Worm (Caenorhabditis elegans): ENCODE measurements around the gene ccep-97.

Gene ccep-97

DNA sequence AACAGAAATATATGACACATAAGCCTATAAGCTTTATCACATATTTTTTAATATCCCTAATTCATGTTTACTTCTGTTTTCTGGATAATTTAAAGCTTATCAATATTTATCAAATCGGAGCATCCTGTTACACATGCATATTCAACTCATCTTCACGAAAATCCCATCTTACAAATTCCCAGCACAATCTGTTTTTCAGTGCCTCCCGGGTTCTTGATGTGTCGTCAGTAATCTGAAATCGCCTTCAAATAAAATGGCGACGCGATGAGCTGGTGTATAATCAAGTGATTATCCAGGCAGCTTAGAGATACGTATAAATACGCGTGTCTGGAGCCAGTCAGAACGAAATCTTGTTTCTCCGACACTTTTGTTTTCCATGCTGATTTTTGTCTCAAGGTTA lies 32.0 kb upstream of the ccep-97 start:
- TF ChIP-seq F13C5.2 (tag; optimal IDR thresholded peaks at IDR 0.05) (no peak), scrt-1 (GFP tag; IDR thresholded peaks at IDR 0.05) (no peak), tbx-37 (GFP tag; conservative IDR thresholded peaks at IDR 0.05) (no peak), hmbx-1 (tag; optimal IDR thresholded peaks at IDR 0.05) (no peak), ceh-13 (GFP tag; optimal IDR thresholded peaks at IDR 0.05) (no peak), hmg-4 (GFP tag; optimal IDR thresholded peaks at IDR 0.05) (no peak), ceh-36 (tag; optimal IDR thresholded peaks at IDR 0.05) (no peak), aly-1 (tag; optimal IDR thresholded peaks at IDR 0.05) (no peak), B0310.2 (tag; optimal IDR thresholded peaks at IDR 0.05) (no peak), sea-1 (GFP tag; conservative IDR thresholded peaks at IDR 0.05) (no peak), flt-1 (GFP tag; IDR thresholded peaks at IDR 0.05) (no peak), ets-7 (tag; optimal IDR thresholded peaks at IDR 0.05) (no peak), ama-1 (optimal IDR thresholded peaks at IDR 0.05) (no peak), tbx-11 (GFP tag; IDR thresholded peaks at IDR 0.05) (no peak), tra-4 (tag; optimal IDR thresholded peaks at IDR 0.05) (no peak), hnd-1 (tag; optimal IDR thresholded peaks at IDR 0.05) (no peak), pes-1 (GFP tag; IDR thresholded peaks at IDR 0.05) (no peak)

DNA sequence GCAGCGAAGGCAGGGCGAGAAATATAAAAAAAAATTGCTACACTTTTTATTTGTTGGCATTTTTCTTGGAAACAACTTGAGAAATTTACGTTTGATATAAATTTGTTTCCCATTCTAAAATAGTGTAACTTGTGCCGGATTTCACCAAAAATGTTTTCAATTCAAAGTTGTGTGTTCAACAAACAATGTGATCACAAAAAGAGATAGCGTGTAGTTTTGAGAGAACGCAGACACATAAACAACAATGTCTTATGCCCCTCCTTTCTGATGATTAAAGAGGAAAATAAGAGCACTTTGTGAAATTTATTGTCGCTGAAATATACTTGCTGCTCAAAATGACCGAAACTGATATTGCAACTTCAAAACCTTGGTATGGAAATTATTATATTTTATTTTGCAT lies 29.0 kb upstream of the ccep-97 start, which contains the start of gene abhd-5.1:
Gene abhd-5.1, plus strand, starts transcription at position 230 of the 400 bp plus-strand sequence.
- no peak for TF ChIP-seq tbx-37 (GFP tag; conservative IDR thresholded peaks at IDR 0.05)
- TF ChIP-seq flt-1 (GFP tag; IDR thresholded peaks at IDR 0.05), result no peak
- no peak for TF ChIP-seq hmg-4 (GFP tag; optimal IDR thresholded peaks at IDR 0.05)
- no peak for TF ChIP-seq sea-1 (GFP tag; conservative IDR thresholded peaks at IDR 0.05)
- TF ChIP-seq tbx-11 (GFP tag; IDR thresholded peaks at IDR 0.05), result no peak
- no peak for TF ChIP-seq aly-1 (tag; optimal IDR thresholded peaks at IDR 0.05)
- no peak for TF ChIP-seq hmbx-1 (tag; optimal IDR thresholded peaks at IDR 0.05)
- no peak for TF ChIP-seq F13C5.2 (tag; optimal IDR thresholded peaks at IDR 0.05)
- TF ChIP-seq ama-1 (optimal IDR thresholded peaks at IDR 0.05), result no peak

DNA sequence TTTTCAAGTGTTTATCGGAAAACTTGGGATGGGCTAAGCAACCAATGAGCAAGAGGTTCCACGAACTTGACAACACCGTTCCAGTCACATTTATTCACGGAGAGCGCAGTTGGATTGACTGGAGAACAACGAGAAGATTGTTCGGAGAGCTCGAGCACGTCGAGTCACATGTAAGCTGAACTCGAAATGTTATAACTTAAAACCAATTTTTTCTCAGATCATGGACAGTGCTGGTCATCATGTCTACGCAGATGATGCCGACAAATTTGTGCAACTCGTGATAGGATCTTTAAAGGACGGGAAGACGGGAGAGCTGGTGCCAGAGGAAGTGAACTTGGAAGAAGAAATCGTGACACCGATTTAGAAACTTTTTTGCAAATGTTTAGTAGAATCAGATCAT lies 28.0 kb upstream of the ccep-97 start:
- no peak for TF ChIP-seq ama-1 (optimal IDR thresholded peaks at IDR 0.05)
- no peak for TF ChIP-seq pes-1 (GFP tag; IDR thresholded peaks at IDR 0.05)
- TF ChIP-seq F13C5.2 (tag; optimal IDR thresholded peaks at IDR 0.05), result no peak
- TF ChIP-seq scrt-1 (GFP tag; IDR thresholded peaks at IDR 0.05), result no peak
- no peak for TF ChIP-seq tbx-37 (GFP tag; conservative IDR thresholded peaks at IDR 0.05)
- no peak for TF ChIP-seq hmg-4 (GFP tag; optimal IDR thresholded peaks at IDR 0.05)
- no peak for TF ChIP-seq hnd-1 (tag; optimal IDR thresholded peaks at IDR 0.05)
- TF ChIP-seq ceh-36 (tag; optimal IDR thresholded peaks at IDR 0.05), result no peak
- no peak for TF ChIP-seq tbx-11 (GFP tag; IDR thresholded peaks at IDR 0.05)
- TF ChIP-seq aly-1 (tag; optimal IDR thresholded peaks at IDR 0.05), result no peak
- TF ChIP-seq flt-1 (GFP tag; IDR thresholded peaks at IDR 0.05), result no peak
- no peak for TF ChIP-seq ets-7 (tag; optimal IDR thresholded peaks at IDR 0.05)
- no peak for TF ChIP-seq hmbx-1 (tag; optimal IDR thresholded peaks at IDR 0.05)
- no peak for TF ChIP-seq ceh-13 (GFP tag; optimal IDR thresholded peaks at IDR 0.05)
- no peak for TF ChIP-seq tra-4 (tag; optimal IDR thresholded peaks at IDR 0.05)
- no peak for TF ChIP-seq sea-1 (GFP tag; conservative IDR thresholded peaks at IDR 0.05)

DNA sequence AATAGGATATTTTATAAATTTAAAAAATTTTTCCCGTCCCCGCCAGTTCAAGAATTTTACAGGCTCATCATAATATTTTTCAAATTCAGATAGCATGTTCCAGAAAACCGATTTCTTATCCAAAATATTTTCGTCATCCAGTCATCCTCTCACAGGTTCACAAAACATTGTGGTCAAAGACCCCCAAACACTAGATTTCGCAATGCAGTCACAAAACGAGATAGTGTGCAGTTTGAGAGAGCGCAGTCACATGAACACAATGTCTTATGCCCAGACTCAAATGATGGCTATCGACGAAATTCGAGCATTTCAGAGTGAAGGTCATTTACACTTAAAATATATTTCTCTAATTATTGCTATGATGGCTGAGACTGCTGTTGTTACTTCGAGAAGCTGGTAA lies 26.1 kb upstream of the ccep-97 start, which contains the start of gene abhd-5.2:
Gene abhd-5.2, plus strand, starts transcription at position 95 of the 400 bp plus-strand sequence.
- TF ChIP-seq hmg-4 (GFP tag; optimal IDR thresholded peaks at IDR 0.05) (no peak), ets-7 (tag; optimal IDR thresholded peaks at IDR 0.05) (no peak), aly-1 (tag; optimal IDR thresholded peaks at IDR 0.05) (no peak), pes-1 (GFP tag; IDR thresholded peaks at IDR 0.05) (no peak), ceh-13 (GFP tag; optimal IDR thresholded peaks at IDR 0.05) (no peak), tbx-11 (GFP tag; IDR thresholded peaks at IDR 0.05) (no peak)

DNA sequence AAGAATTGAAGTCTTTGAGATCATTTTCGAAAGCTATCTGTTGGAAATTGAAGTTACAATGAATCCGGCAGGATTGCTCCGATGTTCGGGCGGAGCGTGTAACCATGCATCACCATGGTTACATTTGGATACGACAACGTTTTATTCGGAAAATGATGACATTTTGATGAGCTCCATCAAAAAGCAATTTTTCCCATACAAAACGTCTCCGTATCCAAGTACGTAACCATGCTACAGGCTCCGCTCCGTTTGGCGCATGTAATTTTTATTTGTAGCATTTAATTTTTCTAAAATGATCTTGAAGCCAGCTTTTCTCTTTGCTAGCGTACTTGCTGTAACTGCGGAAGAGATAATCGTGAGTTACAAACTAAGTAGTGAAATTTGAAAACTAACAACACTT lies 24.1 kb upstream of the ccep-97 start, which contains the start of the genes cwp-2 and cwp-3:
Gene cwp-2, minus strand, starts transcription at position 101 of the 400 bp plus-strand sequence.
Gene cwp-3, plus strand, starts transcription at position 293 of the 400 bp plus-strand sequence.
- no peak for TF ChIP-seq B0310.2 (tag; optimal IDR thresholded peaks at IDR 0.05)
- no peak for TF ChIP-seq hmg-4 (GFP tag; optimal IDR thresholded peaks at IDR 0.05)

DNA sequence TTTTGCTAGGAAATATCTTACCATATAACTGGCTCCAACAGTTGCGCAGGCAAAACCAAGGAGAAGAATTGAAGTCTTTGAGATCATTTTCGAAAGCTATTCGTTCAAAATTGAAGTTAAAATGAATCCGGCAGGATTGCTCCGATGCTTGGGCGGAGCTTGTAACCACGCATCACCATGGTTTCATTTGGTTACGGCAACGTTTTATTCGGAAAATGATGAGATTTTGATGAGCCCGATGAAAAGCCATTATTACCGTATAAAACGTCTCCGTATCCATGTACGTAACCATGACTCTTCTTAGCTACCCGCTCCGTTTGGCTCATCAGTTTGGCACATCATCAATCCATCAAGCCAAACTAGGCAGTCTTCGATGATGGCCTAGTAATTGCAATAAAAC lies 22.7 kb upstream of the ccep-97 start, which contains the start of gene cwp-1:
Gene cwp-1, minus strand, starts transcription at position 101 of the 400 bp plus-strand sequence.
- no peak for TF ChIP-seq F13C5.2 (tag; optimal IDR thresholded peaks at IDR 0.05)
- TF ChIP-seq scrt-1 (GFP tag; IDR thresholded peaks at IDR 0.05), result no peak
- TF ChIP-seq flt-1 (GFP tag; IDR thresholded peaks at IDR 0.05), result no peak
- TF ChIP-seq aly-1 (tag; optimal IDR thresholded peaks at IDR 0.05), result no peak
- TF ChIP-seq sea-1 (GFP tag; conservative IDR thresholded peaks at IDR 0.05), result no peak
- no peak for TF ChIP-seq tbx-37 (GFP tag; conservative IDR thresholded peaks at IDR 0.05)

DNA sequence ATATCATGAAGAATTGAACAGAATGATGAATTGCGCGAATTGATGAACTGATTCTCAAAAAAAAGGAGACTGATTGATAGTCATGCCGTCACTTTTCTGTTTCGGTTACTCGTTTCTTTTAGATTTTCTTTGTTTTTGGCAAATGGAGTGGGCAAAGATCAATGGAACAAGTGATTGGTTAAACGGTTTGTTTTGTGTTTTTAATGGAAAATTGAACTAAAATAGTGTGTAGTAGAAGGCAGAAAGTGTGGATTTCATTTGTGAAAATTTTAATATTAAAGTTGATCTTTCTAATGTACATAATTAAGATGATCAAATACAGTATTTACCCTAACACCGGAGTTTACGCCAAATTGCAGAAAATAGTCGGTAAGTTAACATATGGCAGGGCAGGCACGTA lies 21.4 kb upstream of the ccep-97 start, which contains the start of gene nas-9:
Gene nas-9, minus strand, starts transcription at position 101 of the 400 bp plus-strand sequence.
- TF ChIP-seq hmbx-1 (tag; optimal IDR thresholded peaks at IDR 0.05) (no peak), hmg-4 (GFP tag; optimal IDR thresholded peaks at IDR 0.05) (no peak), ceh-13 (GFP tag; optimal IDR thresholded peaks at IDR 0.05) (no peak)

DNA sequence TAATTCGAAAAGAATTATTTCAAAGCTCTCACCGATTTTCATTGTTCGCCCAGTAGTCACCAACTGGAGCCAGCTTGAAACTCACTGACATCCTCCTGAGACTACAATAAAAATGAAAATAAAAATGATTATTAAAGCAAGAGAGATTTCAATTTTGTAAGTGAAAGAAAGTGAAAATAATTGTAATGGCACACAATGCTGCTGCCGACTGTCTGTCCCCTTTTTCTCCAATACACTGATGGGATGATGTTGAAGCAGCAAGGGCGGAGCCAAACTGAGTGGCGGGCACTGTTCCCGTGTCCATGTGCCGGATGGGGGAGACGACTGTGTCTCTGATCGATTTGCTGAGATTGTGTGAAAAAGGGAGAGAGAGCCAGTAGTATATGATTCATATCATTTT lies 15.8 kb upstream of the ccep-97 start, which contains the start of gene C37H5.14:
Gene C37H5.14, minus strand, starts transcription at position 101 of the 400 bp plus-strand sequence.
- TF ChIP-seq ceh-36 (tag; optimal IDR thresholded peaks at IDR 0.05) (no peak), hmg-4 (GFP tag; optimal IDR thresholded peaks at IDR 0.05) (no peak), B0310.2 (tag; optimal IDR thresholded peaks at IDR 0.05) (no peak)
